Fruit fly (Drosophila melanogaster) whole organism, prepupa: ENCODE results near the gene Hmr.

ENCODE experiments used
- CG10631 ChIP-seq: fragments of 200-800 bp; sonication (Bioruptor generic); optimal IDR thresholded peaks from 2 replicates; lab custom pipeline; 2016; ENCODE audit warnings: missing biosample characterization, missing genetic modification characterization
- CG10669 ChIP-seq: fragments of 200-800 bp; sonication (Bioruptor generic); optimal IDR thresholded peaks from 3 replicates; lab custom pipeline; 2018; ENCODE audit warnings: missing biosample characterization, mild to moderate bottlenecking, missing genetic modification characterization, moderate library complexity
- CG11762 ChIP-seq: fragments of 200-800 bp; sonication (Bioruptor generic); optimal IDR thresholded peaks from 3 replicates; lab custom pipeline; 2016; ENCODE audit warnings: missing biosample characterization, missing genetic modification characterization; ENCODE audit not compliant: insufficient read depth
- CG11902 ChIP-seq: fragments of 200-800 bp; sonication (Bioruptor generic); optimal IDR thresholded peaks from 3 replicates; lab custom pipeline; 2016; ENCODE audit warnings: missing biosample characterization, missing genetic modification characterization
- CG15336 ChIP-seq: fragments of 200-800 bp; sonication (Bioruptor generic); IDR thresholded peaks from 2 replicates; pipeline ENCODE4 v1.3.6; 2022; ENCODE audit warnings: missing biosample characterization, missing genetic modification characterization
- CG32006 ChIP-seq: fragments of 200-800 bp; sonication (Bioruptor generic); optimal IDR thresholded peaks from 3 replicates; lab custom pipeline; 2017; ENCODE audit warnings: missing biosample characterization, mild to moderate bottlenecking, missing genetic modification characterization
- CG34406 ChIP-seq: fragments of 200-800 bp; sonication (Bioruptor generic); optimal IDR thresholded peaks from 3 replicates; lab custom pipeline; 2016; ENCODE audit warnings: missing biosample characterization, missing genetic modification characterization
- CG4318 ChIP-seq: fragments of 200-800 bp; sonication (Bioruptor generic); optimal IDR thresholded peaks from 3 replicates; lab custom pipeline; 2017; ENCODE audit warnings: missing biosample characterization, mild to moderate bottlenecking, missing genetic modification characterization
- CG6163 ChIP-seq: fragments of 200-800 bp; sonication (Bioruptor generic); IDR thresholded peaks from 3 replicates; pipeline ENCODE4 v1.3.6; 2022; ENCODE audit warnings: missing biosample characterization, missing genetic modification characterization
- CG6276 ChIP-seq: fragments of 200-800 bp; sonication (Bioruptor generic); optimal IDR thresholded peaks from 2 replicates; lab custom pipeline; 2017; ENCODE audit warnings: missing biosample characterization, mild to moderate bottlenecking, missing genetic modification characterization
- CG6792 ChIP-seq: fragments of 200-800 bp; sonication (Bioruptor generic); optimal IDR thresholded peaks from 3 replicates; lab custom pipeline; 2016; ENCODE audit warnings: missing biosample characterization, missing genetic modification characterization
- CG6854 ChIP-seq: fragments of 200-800 bp; sonication (Bioruptor generic); optimal IDR thresholded peaks from 2 replicates; lab custom pipeline; 2017; ENCODE audit warnings: missing biosample characterization, mild to moderate bottlenecking, missing genetic modification characterization
- CG7368 ChIP-seq: fragments of 200-800 bp; sonication (Bioruptor generic); optimal IDR thresholded peaks from 3 replicates; lab custom pipeline; 2016; ENCODE audit warnings: missing biosample characterization, missing genetic modification characterization
- CG8319 ChIP-seq: fragments of 200-800 bp; sonication (Bioruptor generic); optimal IDR thresholded peaks from 3 replicates; lab custom pipeline; 2016; ENCODE audit warnings: missing biosample characterization, missing genetic modification characterization
- CG9139 ChIP-seq: fragments of 200-800 bp; sonication (Bioruptor generic); optimal IDR thresholded peaks from 3 replicates; lab custom pipeline; 2017; ENCODE audit warnings: missing biosample characterization, mild to moderate bottlenecking, missing genetic modification characterization
- Eip75B ChIP-seq: fragments of 200-800 bp; sonication (Bioruptor generic); optimal IDR thresholded peaks from 3 replicates; lab custom pipeline; 2016; ENCODE audit warnings: missing biosample characterization, missing genetic modification characterization
- Eip78C ChIP-seq: fragments of 200-800 bp; sonication (Bioruptor generic); peaks from one replicate; lab custom pipeline; 2016; ENCODE audit warnings: missing biosample characterization, missing genetic modification characterization
- Ets96B ChIP-seq: fragments of 200-800 bp; optimal IDR thresholded peaks from 2 replicates; lab custom pipeline; 2019; ENCODE audit warnings: missing biosample characterization, mild to moderate bottlenecking, missing genetic modification characterization, moderate library complexity
- Gug ChIP-seq: fragments of 200-800 bp; sonication (Bioruptor generic); IDR thresholded peaks from 2 replicates; pipeline ENCODE4 v1.3.6; 2022; ENCODE audit warnings: missing biosample characterization, missing genetic modification characterization
- Hr38 ChIP-seq: sonication (Bioruptor generic); optimal IDR thresholded peaks from 2 replicates; lab custom pipeline; 2016; ENCODE audit warnings: missing biosample characterization, missing genetic modification characterization
- Hr39 ChIP-seq: fragments of 200-800 bp; sonication (Bioruptor generic); optimal IDR thresholded peaks from 2 replicates; lab custom pipeline; 2016; ENCODE audit warnings: missing biosample characterization, missing genetic modification characterization
- Hr4 ChIP-seq: fragments of 200-800 bp; sonication (Bioruptor generic); optimal IDR thresholded peaks from 3 replicates; lab custom pipeline; 2016; ENCODE audit warnings: missing biosample characterization, missing genetic modification characterization
- Lpt ChIP-seq: fragments of 200-800 bp; sonication (Bioruptor generic); optimal IDR thresholded peaks from 3 replicates; lab custom pipeline; 2016; ENCODE audit warnings: missing biosample characterization, missing genetic modification characterization
- Met ChIP-seq: fragments of 200-800 bp; sonication (Bioruptor generic); optimal IDR thresholded peaks from 3 replicates; lab custom pipeline; 2016; ENCODE audit warnings: missing biosample characterization, missing genetic modification characterization
- OdsH ChIP-seq: fragments of 200-800 bp; sonication (Bioruptor generic); optimal IDR thresholded peaks from 3 replicates; lab custom pipeline; 2016; ENCODE audit warnings: missing biosample characterization, missing genetic modification characterization
- Smox ChIP-seq: fragments of 200-800 bp; sonication (Bioruptor generic); optimal IDR thresholded peaks from 3 replicates; lab custom pipeline; 2016; ENCODE audit warnings: missing biosample characterization, missing genetic modification characterization
- Sox102F ChIP-seq: fragments of 200-800 bp; sonication (Bioruptor generic); optimal IDR thresholded peaks from 2 replicates; lab custom pipeline; 2016; ENCODE audit warnings: missing biosample characterization, mild to moderate bottlenecking, missing genetic modification characterization
- Sox14 ChIP-seq: fragments of 200-800 bp; sonication (Bioruptor generic); optimal IDR thresholded peaks from 3 replicates; lab custom pipeline; 2016; ENCODE audit warnings: missing biosample characterization, missing genetic modification characterization
- Sox15 ChIP-seq: fragments of 200-800 bp; sonication (Bioruptor generic); optimal IDR thresholded peaks from 3 replicates; lab custom pipeline; 2016; ENCODE audit warnings: missing biosample characterization, missing genetic modification characterization
- achi ChIP-seq: fragments of 200-800 bp; sonication (Bioruptor generic); optimal IDR thresholded peaks from 3 replicates; lab custom pipeline; 2016; ENCODE audit warnings: missing biosample characterization, missing genetic modification characterization
- acj6 ChIP-seq: fragments of 200-800 bp; sonication (Bioruptor generic); optimal IDR thresholded peaks from 3 replicates; lab custom pipeline; 2016; ENCODE audit warnings: missing biosample characterization, missing genetic modification characterization
- dac ChIP-seq: fragments of 200-800 bp; sonication (Bioruptor generic); optimal IDR thresholded peaks from 2 replicates; lab custom pipeline; 2017; ENCODE audit warnings: missing biosample characterization, mild to moderate bottlenecking, missing genetic modification characterization
- dsx ChIP-seq: fragments of 200-800 bp; optimal IDR thresholded peaks from 3 replicates; lab custom pipeline; 2019; ENCODE audit warnings: missing biosample characterization, mild to moderate bottlenecking, missing genetic modification characterization, moderate library complexity; ENCODE audit not compliant: poor library complexity, severe bottlenecking
- eg ChIP-seq: fragments of 200-800 bp; sonication (Bioruptor generic); IDR thresholded peaks from 3 replicates; pipeline ENCODE4 v1.3.6; 2022; ENCODE audit warnings: missing biosample characterization, missing genetic modification characterization
- esn ChIP-seq: fragments of 200-800 bp; sonication (Bioruptor generic); optimal IDR thresholded peaks from 2 replicates; lab custom pipeline; 2016; ENCODE audit warnings: missing biosample characterization, mild to moderate bottlenecking, missing genetic modification characterization, moderate library complexity
- fd85E ChIP-seq: fragments of 200-800 bp; sonication (Bioruptor generic); optimal IDR thresholded peaks from 3 replicates; lab custom pipeline; 2016; ENCODE audit warnings: missing biosample characterization, missing genetic modification characterization
- fkh ChIP-seq: fragments of 200-800 bp; sonication (Bioruptor generic); optimal IDR thresholded peaks from 3 replicates; lab custom pipeline; 2017; ENCODE audit warnings: missing biosample characterization, mild to moderate bottlenecking, missing genetic modification characterization, moderate library complexity
- salr ChIP-seq, 2 experiments: fragments of 200-800 bp; sonication (Bioruptor generic); optimal IDR thresholded peaks; 3 replicates each; lab custom pipeline; 2016 to 2018; ENCODE audit warnings: missing biosample characterization in 2 of 2, missing genetic modification characterization in 2 of 2, mild to moderate bottlenecking in 1 of 2
- ss ChIP-seq, 2 experiments: fragments of 200-800 bp; sonication (Bioruptor generic); optimal IDR thresholded peaks; 2 replicates in 1 of 2; 3 replicates in 1 of 2; lab custom pipeline; 2017 to 2018; ENCODE audit warnings: mild to moderate bottlenecking in 2 of 2, missing biosample characterization in 2 of 2, missing genetic modification characterization in 2 of 2, moderate library complexity in 1 of 2
- svp ChIP-seq: fragments of 200-800 bp; sonication (Bioruptor generic); peaks from one replicate; lab custom pipeline; 2016; ENCODE audit warnings: missing biosample characterization, missing genetic modification characterization
- topi ChIP-seq: fragments of 200-800 bp; sonication (Bioruptor generic); optimal IDR thresholded peaks from 3 replicates; lab custom pipeline; 2016; ENCODE audit warnings: missing biosample characterization, missing genetic modification characterization
- vri ChIP-seq: fragments of 200-800 bp; sonication (Bioruptor generic); optimal IDR thresholded peaks from 3 replicates; lab custom pipeline; 2016; ENCODE audit warnings: missing biosample characterization, mild to moderate bottlenecking, missing genetic modification characterization

Hmr gene

dm6 chrX:10570142-10570756, 25.4 kb downstream of the Hmr start (continued):
- peak; percentile 79 for TF ChIP-seq CG6792 (GFP tag; lab: Kevin White, UChicago)
- TF ChIP-seq CG6854: no peak
- peak; percentile 81 for TF ChIP-seq Gug (GFP tag; lab: Robert Waterston, UW)
- TF ChIP-seq dsx: peak; percentile 79
- TF ChIP-seq CG9139 (GFP tag; lab: Kevin White, UChicago): peak; percentile 64
- no peak for TF ChIP-seq fkh (GFP tag; lab: Kevin White, UChicago)
- peak; percentile 88 for TF ChIP-seq Lpt (GFP tag; lab: Kevin White, UChicago)
- TF ChIP-seq CG8319 (GFP tag; lab: Kevin White, UChicago): peak; percentile 51
- TF ChIP-seq CG34406 (GFP tag; lab: Kevin White, UChicago): peak; percentile 59
- peak; percentile 41 for TF ChIP-seq Smox
- TF ChIP-seq CG6276 (GFP tag; lab: Kevin White, UChicago): peak; percentile 89
- peak; percentile 93 for TF ChIP-seq CG15336 (GFP tag; lab: Robert Waterston, UW)
- peak; percentile 68 for TF ChIP-seq CG11762 (GFP tag; lab: Kevin White, UChicago)
- TF ChIP-seq esn: peak; percentile 56
- TF ChIP-seq svp (GFP tag; lab: Kevin White, UChicago): peak; percentile 91
- TF ChIP-seq Hr39 (GFP tag; lab: Kevin White, UChicago): peak; percentile 57
- TF ChIP-seq Sox102F (GFP tag; lab: Kevin White, UChicago): peak; percentile 57
- peak; percentile 55 for TF ChIP-seq topi (GFP tag; lab: Kevin White, UChicago)
- TF ChIP-seq Sox14: peak; percentile 85
- TF ChIP-seq fd85E (GFP tag; lab: Kevin White, UChicago): peak; percentile 56
- TF ChIP-seq CG10669 (GFP tag; lab: Kevin White, UChicago): peak; percentile 84
- peak; percentile 88 for TF ChIP-seq CG10631
- peak; percentile 73 to 77 for TF ChIP-seq salr (GFP tag; optimal IDR thresholded peaks at IDR 0.05; lab: Kevin White, UChicago)
- peak; percentile 89 for TF ChIP-seq eg (GFP tag; lab: Robert Waterston, UW)
- TF ChIP-seq, all 60 proteins: peak for 55

- TF ChIP-seq Met (GFP tag; lab: Kevin White, UChicago) (no peak), vri (no peak), CG7368 (GFP tag; lab: Kevin White, UChicago) (no peak), CG32006 (GFP tag; lab: Kevin White, UChicago) (no peak), CG6163 (GFP tag; lab: Robert Waterston, UW) (no peak), Ets96B (tag; lab: Kevin White, UChicago) (no peak), OdsH (GFP tag; lab: Kevin White, UChicago) (no peak), CG6792 (GFP tag; lab: Kevin White, UChicago) (no peak), Smox (no peak), dac (no peak), CG10631 (no peak)
Observed at dm6 chrX:10566491-10566890, 29.2 kb downstream of the Hmr start, which contains the start of gene CG15296. CG15296 (minus strand) TSS chrX:10566591.

- TF ChIP-seq Eip75B (GFP tag; lab: Kevin White, UChicago): no peak
- TF ChIP-seq CG6163 (GFP tag; lab: Robert Waterston, UW): 0 out of 3 replicates have a peak, but pooled peaks have one; percentile 14
- TF ChIP-seq CG10631: no peak
- peak; percentile 17 for TF ChIP-seq Hr4
- TF ChIP-seq CG6792 (GFP tag; lab: Kevin White, UChicago): no peak
- TF ChIP-seq svp (GFP tag; lab: Kevin White, UChicago): peak; percentile 19
- TF ChIP-seq Eip78C: peak; percentile 50
- TF ChIP-seq esn: no peak
- peak; percentile 23 for TF ChIP-seq CG32006 (GFP tag; lab: Kevin White, UChicago)
Observed at dm6 chrX:10564145-10564544, 31.5 kb downstream of the Hmr start.

dm6 chrX:10561433-10561832, 34.2 kb downstream of the Hmr start:
- TF ChIP-seq CG32006 (GFP tag; lab: Kevin White, UChicago) (peak; percentile 90), dac (peak; percentile 42), acj6 (GFP tag; lab: Kevin White, UChicago) (peak; percentile 71), Sox14 (peak; percentile 54), Hr4 (peak; percentile 78), CG11902 (peak; percentile 22), Sox102F (GFP tag; lab: Kevin White, UChicago) (peak; percentile 53), Hr38 (GFP tag; lab: Kevin White, UChicago) (no peak), salr (GFP tag; optimal IDR thresholded peaks at IDR 0.05; lab: Kevin White, UChicago) (peak in 1 of 2 experiments; percentile 68), Sox15 (no peak), CG15336 (GFP tag; lab: Robert Waterston, UW) (peak; percentile 89), CG6163 (GFP tag; lab: Robert Waterston, UW) (peak; percentile 73), topi (GFP tag; lab: Kevin White, UChicago) (peak; percentile 69), eg (GFP tag; lab: Robert Waterston, UW) (peak; percentile 84), Gug (GFP tag; lab: Robert Waterston, UW) (peak; percentile 76), CG10631 (peak; percentile 75), Met (GFP tag; lab: Kevin White, UChicago) (peak; percentile 70), esn (peak; percentile 70), ss (GFP tag; optimal IDR thresholded peaks at IDR 0.05; lab: Kevin White, UChicago) (peak in 1 of 2 experiments; percentile 34), achi (GFP tag; lab: Kevin White, UChicago) (peak; percentile 77), CG4318 (GFP tag; lab: Kevin White, UChicago) (peak; percentile 82), CG10669 (GFP tag; lab: Kevin White, UChicago) (peak; percentile 53)
